Worm (Caenorhabditis elegans): ENCODE measurements around the gene C50E10.1.

- TF ChIP-seq nhr-11 (tag; optimal IDR thresholded peaks at IDR 0.05) (no peak), nfya-1 (tag; optimal IDR thresholded peaks at IDR 0.05) (no peak), Y22D7AL.16 (tag; optimal IDR thresholded peaks at IDR 0.05) (no peak), ceh-6 (GFP tag; optimal IDR thresholded peaks at IDR 0.05) (no peak), pag-3 (tag; optimal IDR thresholded peaks at IDR 0.05; ENCODE audit: borderline replicate concordance) (no peak), pha-4 (tag; optimal IDR thresholded peaks at IDR 0.05) (no peak), lim-6 (tag; optimal IDR thresholded peaks at IDR 0.05) (no peak), ama-1 (optimal IDR thresholded peaks at IDR 0.05) (no peak), zip-5 (tag; optimal IDR thresholded peaks at IDR 0.05) (no peak), odd-2 (tag; optimal IDR thresholded peaks at IDR 0.05) (no peak), ceh-18 (tag; optimal IDR thresholded peaks at IDR 0.05) (no peak), rnt-1 (tag; optimal IDR thresholded peaks at IDR 0.05) (no peak)
These were observed 1.0 kb downstream of the C50E10.1 start for ce11 chrII:12301233-12301632.
